Worm (Caenorhabditis elegans) whole organism, L3 larva: ENCODE measurements around the gene F07B10.7.

Source experiments
- R02D3.7 ChIP-seq: fragments of 150-350 bp; optimal IDR thresholded peaks from 2 replicates; lab custom pipeline; 2014; ENCODE audit warnings: missing biosample characterization, missing genetic modification characterization
- ZK546.5 ChIP-seq: sonication (generic microtip); optimal IDR thresholded peaks from 2 replicates; lab custom pipeline; 2017; ENCODE audit warnings: missing biosample characterization, missing genetic modification characterization
- aly-2 ChIP-seq: fragments of 150-350 bp; optimal IDR thresholded peaks from 2 replicates; lab custom pipeline; 2014; ENCODE audit warnings: missing biosample characterization, missing genetic modification characterization
- ama-1 ChIP-seq: fragments of 150-350 bp; optimal IDR thresholded peaks from 2 replicates; lab custom pipeline; 2018
- ceh-16 ChIP-seq: sonication (generic microtip); optimal IDR thresholded peaks from 2 replicates; lab custom pipeline; 2017; ENCODE audit warnings: missing biosample characterization, missing genetic modification characterization
- ceh-28 ChIP-seq: fragments of 150-350 bp; optimal IDR thresholded peaks from 2 replicates; lab custom pipeline; 2014; ENCODE audit warnings: missing biosample characterization, missing genetic modification reagents, missing genetic modification characterization
- ceh-82 ChIP-seq: fragments of 150-350 bp; optimal IDR thresholded peaks from 2 replicates; lab custom pipeline; 2014; ENCODE audit warnings: missing biosample characterization, missing genetic modification characterization
- daf-12 ChIP-seq: fragments of 150-350 bp; optimal IDR thresholded peaks from 2 replicates; lab custom pipeline; 2014; ENCODE audit warnings: missing biosample characterization, missing genetic modification reagents, missing genetic modification characterization
- egl-5 ChIP-seq: fragments of 150-350 bp; optimal IDR thresholded peaks from 2 replicates; lab custom pipeline; 2017; ENCODE audit warnings: missing biosample characterization, missing genetic modification reagents, missing genetic modification characterization, inconsistent platforms
- elt-1 ChIP-seq: fragments of 150-350 bp; optimal IDR thresholded peaks from 2 replicates; lab custom pipeline; 2014; ENCODE audit warnings: missing biosample characterization, missing genetic modification characterization
- elt-3 ChIP-seq, 3 experiments: fragments of 150-350 bp in 1 of 3; sonication (generic microtip) in 2 of 3; optimal IDR thresholded peaks; 2 replicates in 2 of 3; 4 replicates in 1 of 3; lab custom pipeline; 2014 to 2017; ENCODE audit warnings: missing biosample characterization in 3 of 3, missing genetic modification characterization in 3 of 3
- eor-1 ChIP-seq, 2 experiments: fragments of 150-350 bp; optimal IDR thresholded peaks; 2 replicates each; lab custom pipeline; 2014 to 2018; ENCODE audit warnings: missing biosample characterization in 2 of 2, missing genetic modification characterization in 2 of 2
- fkh-10 ChIP-seq: sonication (generic microtip); optimal IDR thresholded peaks from 2 replicates; lab custom pipeline; 2017; ENCODE audit warnings: missing biosample characterization, missing genetic modification reagents, missing genetic modification characterization
- fos-1 ChIP-seq: fragments of 150-350 bp; optimal IDR thresholded peaks from 2 replicates; lab custom pipeline; 2014; ENCODE audit warnings: missing biosample characterization, missing genetic modification characterization
- hmg-11 ChIP-seq: sonication (generic microtip); optimal IDR thresholded peaks from 2 replicates; lab custom pipeline; 2016; ENCODE audit warnings: missing genetic modification characterization, missing compliant biosample characterization
- lin-15B ChIP-seq: fragments of 150-350 bp; optimal IDR thresholded peaks from 2 replicates; lab custom pipeline; 2014; ENCODE audit warnings: missing biosample characterization, missing genetic modification characterization
- lsy-12 ChIP-seq: sonication (generic microtip); optimal IDR thresholded peaks from 2 replicates; lab custom pipeline; 2016; ENCODE audit warnings: mild to moderate bottlenecking, missing genetic modification characterization, missing compliant biosample characterization
- mml-1 ChIP-seq: fragments of 150-350 bp; sonication (generic microtip); optimal IDR thresholded peaks from 3 replicates; lab custom pipeline; 2014; ENCODE audit warnings: missing biosample characterization, missing genetic modification characterization
- nfya-1 ChIP-seq: sonication (generic microtip); optimal IDR thresholded peaks from 2 replicates; lab custom pipeline; 2017; ENCODE audit warnings: missing genetic modification characterization, mild to moderate bottlenecking, missing compliant biosample characterization, antibody characterized with exemption, moderate library complexity; ENCODE audit not compliant: insufficient read depth
- nhr-11 ChIP-seq: fragments of 150-350 bp; optimal IDR thresholded peaks from 2 replicates; lab custom pipeline; 2014; ENCODE audit warnings: missing biosample characterization, missing genetic modification characterization
- nhr-12 ChIP-seq: fragments of 150-350 bp; optimal IDR thresholded peaks from 2 replicates; lab custom pipeline; 2014; ENCODE audit warnings: missing biosample characterization, missing genetic modification characterization
- nhr-23 ChIP-seq: fragments of 150-350 bp; optimal IDR thresholded peaks from 2 replicates; lab custom pipeline; 2014; ENCODE audit warnings: missing biosample characterization, missing genetic modification reagents, missing genetic modification characterization
- nhr-237 ChIP-seq: fragments of 150-350 bp; optimal IDR thresholded peaks from 2 replicates; lab custom pipeline; 2014; ENCODE audit warnings: missing biosample characterization, missing genetic modification characterization
- nhr-25 ChIP-seq: sonication (generic microtip); optimal IDR thresholded peaks from 2 replicates; lab custom pipeline; 2017; ENCODE audit warnings: missing biosample characterization, missing genetic modification characterization
- nhr-43 ChIP-seq: sonication (generic microtip); optimal IDR thresholded peaks from 2 replicates; lab custom pipeline; 2016; ENCODE audit warnings: mild to moderate bottlenecking, missing genetic modification characterization, missing compliant biosample characterization; ENCODE audit not compliant: poor library complexity, severe bottlenecking
- nhr-67 ChIP-seq: fragments of 150-350 bp; optimal IDR thresholded peaks from 2 replicates; lab custom pipeline; 2014; ENCODE audit warnings: missing biosample characterization, missing genetic modification characterization
- nhr-76 ChIP-seq: fragments of 150-350 bp; sonication (generic microtip); optimal IDR thresholded peaks from 5 replicates; lab custom pipeline; 2014; ENCODE audit warnings: missing biosample characterization, missing genetic modification characterization
- pha-4 ChIP-seq: fragments of 150-350 bp; optimal IDR thresholded peaks from 2 replicates; lab custom pipeline; 2014; ENCODE audit warnings: missing biosample characterization, missing genetic modification reagents, missing genetic modification characterization
- skn-1 ChIP-seq: fragments of 150-350 bp; optimal IDR thresholded peaks from 2 replicates; lab custom pipeline; 2014; ENCODE audit warnings: missing biosample characterization, missing genetic modification characterization
- snpc-4 ChIP-seq: fragments of 150-350 bp; optimal IDR thresholded peaks from 2 replicates; lab custom pipeline; 2014; ENCODE audit warnings: missing biosample characterization, missing genetic modification characterization
- unc-39 ChIP-seq: sonication (generic microtip); optimal IDR thresholded peaks from 4 replicates; lab custom pipeline; 2017; ENCODE audit warnings: missing biosample characterization, missing genetic modification characterization
- zag-1 ChIP-seq: fragments of 150-350 bp; optimal IDR thresholded peaks from 2 replicates; lab custom pipeline; 2014; ENCODE audit warnings: missing biosample characterization, missing genetic modification characterization
- ztf-4 ChIP-seq: fragments of 150-350 bp; optimal IDR thresholded peaks from 2 replicates; lab custom pipeline; 2014; ENCODE audit warnings: missing biosample characterization, missing genetic modification characterization

The F07B10.7 gene

ce11 chrV:11300539-11300938, 40.0 kb upstream of the F07B10.7 start, which contains the start of gene srh-47:
Gene srh-47, minus strand, starts transcription at chrV:11300639.
- TF ChIP-seq ztf-4 (no peak), lsy-12 (tag; lab: Kevin White, UChicago) (no peak), daf-12 (no peak), pha-4 (tag; lab: Kevin White, UChicago) (no peak), nfya-1 (no peak)

ce11 chrV:11299406-11299805, 38.9 kb upstream of the F07B10.7 start:
- TF ChIP-seq nhr-43 (no peak), ceh-16 (tag; lab: Kevin White, UChicago) (no peak), snpc-4 (tag; lab: Kevin White, UChicago) (no peak), fos-1 (no peak), nhr-67 (tag; lab: Kevin White, UChicago) (no peak), aly-2 (tag; lab: Kevin White, UChicago) (no peak), unc-39 (no peak), nhr-12 (tag; lab: Kevin White, UChicago) (no peak), pha-4 (tag; lab: Kevin White, UChicago) (no peak), hmg-11 (no peak), zag-1 (tag; lab: Kevin White, UChicago) (no peak), elt-1 (tag; lab: Kevin White, UChicago) (no peak), ceh-82 (tag; lab: Kevin White, UChicago) (no peak), ZK546.5 (tag; lab: Kevin White, UChicago) (no peak), nfya-1 (no peak), lin-15B (tag; lab: Kevin White, UChicago) (no peak), lsy-12 (tag; lab: Kevin White, UChicago) (no peak)

ce11 chrV:11298632-11299031, 38.1 kb upstream of the F07B10.7 start, which contains the start of gene T03F7.5:
Gene T03F7.5, minus strand, starts transcription at chrV:11298732.
- TF ChIP-seq zag-1 (tag; lab: Kevin White, UChicago) (no peak), ama-1 (lab: Kevin White, UChicago) (no peak), hmg-11 (no peak), ceh-28 (tag; lab: Kevin White, UChicago) (no peak), ZK546.5 (tag; lab: Kevin White, UChicago) (no peak), nhr-25 (tag; lab: Kevin White, UChicago) (no peak), ceh-16 (tag; lab: Kevin White, UChicago) (no peak), lsy-12 (tag; lab: Kevin White, UChicago) (no peak), nhr-23 (tag; lab: Kevin White, UChicago) (no peak), R02D3.7 (tag; lab: Kevin White, UChicago) (no peak), daf-12 (no peak), nhr-67 (tag; lab: Kevin White, UChicago) (no peak), nhr-11 (tag; lab: Kevin White, UChicago) (no peak), unc-39 (no peak), fos-1 (no peak), eor-1 (tag; optimal IDR thresholded peaks at IDR 0.05; lab: Kevin White, UChicago) (no peak)

ce11 chrV:11294393-11294792, 33.9 kb upstream of the F07B10.7 start, which contains the start of gene T03F7.6:
Gene T03F7.6, plus strand, starts transcription at chrV:11294693.
- TF ChIP-seq egl-5 (no peak), fkh-10 (GFP tag; lab: Kevin White, UChicago) (no peak), nhr-43 (no peak), skn-1 (tag; lab: Kevin White, UChicago) (no peak)

ce11 chrV:11292682-11293081, 32.2 kb upstream of the F07B10.7 start:
- TF ChIP-seq nhr-76 (tag; lab: Kevin White, UChicago) (no peak), nhr-11 (tag; lab: Kevin White, UChicago) (no peak), elt-3 (tag; optimal IDR thresholded peaks at IDR 0.05; lab: Kevin White, UChicago) (no peak), zag-1 (tag; lab: Kevin White, UChicago) (no peak), nhr-23 (tag; lab: Kevin White, UChicago) (no peak), nhr-237 (no peak), ceh-82 (tag; lab: Kevin White, UChicago) (no peak), eor-1 (tag; optimal IDR thresholded peaks at IDR 0.05; lab: Kevin White, UChicago) (no peak), ama-1 (lab: Kevin White, UChicago) (no peak), daf-12 (no peak), nhr-12 (tag; lab: Kevin White, UChicago) (no peak), ZK546.5 (tag; lab: Kevin White, UChicago) (no peak), ceh-16 (tag; lab: Kevin White, UChicago) (no peak), fkh-10 (GFP tag; lab: Kevin White, UChicago) (no peak), mml-1 (tag; lab: Kevin White, UChicago) (no peak)
